Worm (Caenorhabditis elegans) whole organism, L3 larva: Measurements from ENCODE around the gene phf-15.
"Not testable (repeated sequence)": the region's sequence is repeated elsewhere in the genome, so short reads cannot be mapped to it uniquely, and the experiment has no call there.

ENCODE experiments used
- aly-2 ChIP-seq: fragments of 150-350 bp; optimal IDR thresholded peaks from 2 replicates; lab custom pipeline; 2014; ENCODE audit warnings: missing biosample characterization, missing genetic modification characterization
- ama-1 ChIP-seq: fragments of 150-350 bp; optimal IDR thresholded peaks from 2 replicates; lab custom pipeline; 2018
- ceh-16 ChIP-seq: sonication (generic microtip); optimal IDR thresholded peaks from 2 replicates; lab custom pipeline; 2017; ENCODE audit warnings: missing biosample characterization, missing genetic modification characterization
- ceh-28 ChIP-seq: fragments of 150-350 bp; optimal IDR thresholded peaks from 2 replicates; lab custom pipeline; 2014; ENCODE audit warnings: missing biosample characterization, missing genetic modification reagents, missing genetic modification characterization
- ceh-82 ChIP-seq: fragments of 150-350 bp; optimal IDR thresholded peaks from 2 replicates; lab custom pipeline; 2014; ENCODE audit warnings: missing biosample characterization, missing genetic modification characterization
- daf-12 ChIP-seq: fragments of 150-350 bp; optimal IDR thresholded peaks from 2 replicates; lab custom pipeline; 2014; ENCODE audit warnings: missing biosample characterization, missing genetic modification reagents, missing genetic modification characterization
- egl-27 ChIP-seq: sonication (generic microtip); optimal IDR thresholded peaks from 4 replicates; lab custom pipeline; 2017; ENCODE audit warnings: missing biosample characterization, missing genetic modification reagents, missing genetic modification characterization
- egl-5 ChIP-seq: fragments of 150-350 bp; optimal IDR thresholded peaks from 2 replicates; lab custom pipeline; 2017; ENCODE audit warnings: missing biosample characterization, missing genetic modification reagents, missing genetic modification characterization, inconsistent platforms
- elt-1 ChIP-seq: fragments of 150-350 bp; optimal IDR thresholded peaks from 2 replicates; lab custom pipeline; 2014; ENCODE audit warnings: missing biosample characterization, missing genetic modification characterization
- elt-2 ChIP-seq: sonication (generic microtip); optimal IDR thresholded peaks from 2 replicates; lab custom pipeline; 2016; ENCODE audit warnings: missing genetic modification reagents, mild to moderate bottlenecking, missing genetic modification characterization, missing compliant biosample characterization
- elt-3 ChIP-seq, 3 experiments: fragments of 150-350 bp in 1 of 3; sonication (generic microtip) in 2 of 3; optimal IDR thresholded peaks; 2 replicates in 2 of 3; 4 replicates in 1 of 3; lab custom pipeline; 2014 to 2017; ENCODE audit warnings: missing biosample characterization in 3 of 3, missing genetic modification characterization in 3 of 3
- eor-1 ChIP-seq, 2 experiments: fragments of 150-350 bp; optimal IDR thresholded peaks; 2 replicates each; lab custom pipeline; 2014 to 2018; ENCODE audit warnings: missing biosample characterization in 2 of 2, missing genetic modification characterization in 2 of 2
- fkh-10 ChIP-seq: sonication (generic microtip); optimal IDR thresholded peaks from 2 replicates; lab custom pipeline; 2017; ENCODE audit warnings: missing biosample characterization, missing genetic modification reagents, missing genetic modification characterization
- fkh-2 ChIP-seq: fragments of 150-350 bp; optimal IDR thresholded peaks from 2 replicates; lab custom pipeline; 2014; ENCODE audit warnings: missing biosample characterization, missing genetic modification reagents, missing genetic modification characterization
- fos-1 ChIP-seq: fragments of 150-350 bp; optimal IDR thresholded peaks from 2 replicates; lab custom pipeline; 2014; ENCODE audit warnings: missing biosample characterization, missing genetic modification characterization
- jun-1 ChIP-seq: fragments of 150-350 bp; optimal IDR thresholded peaks from 2 replicates; lab custom pipeline; 2014; ENCODE audit warnings: missing biosample characterization, missing genetic modification reagents, missing genetic modification characterization
- lin-15B ChIP-seq: fragments of 150-350 bp; optimal IDR thresholded peaks from 2 replicates; lab custom pipeline; 2014; ENCODE audit warnings: missing biosample characterization, missing genetic modification characterization
- lin-39 ChIP-seq: fragments of 150-350 bp; optimal IDR thresholded peaks from 2 replicates; lab custom pipeline; 2018; ENCODE audit warnings: missing biosample characterization, missing genetic modification reagents, missing genetic modification characterization
- lsy-12 ChIP-seq: sonication (generic microtip); optimal IDR thresholded peaks from 2 replicates; lab custom pipeline; 2016; ENCODE audit warnings: mild to moderate bottlenecking, missing genetic modification characterization, missing compliant biosample characterization
- mdl-1 ChIP-seq: fragments of 150-350 bp; optimal IDR thresholded peaks from 2 replicates; lab custom pipeline; 2014; ENCODE audit warnings: missing biosample characterization, missing genetic modification characterization
- mml-1 ChIP-seq: fragments of 150-350 bp; sonication (generic microtip); optimal IDR thresholded peaks from 3 replicates; lab custom pipeline; 2014; ENCODE audit warnings: missing biosample characterization, missing genetic modification characterization
- nfya-1 ChIP-seq: sonication (generic microtip); optimal IDR thresholded peaks from 2 replicates; lab custom pipeline; 2017; ENCODE audit warnings: missing genetic modification characterization, mild to moderate bottlenecking, missing compliant biosample characterization, antibody characterized with exemption, moderate library complexity; ENCODE audit not compliant: insufficient read depth
- nhr-11 ChIP-seq: fragments of 150-350 bp; optimal IDR thresholded peaks from 2 replicates; lab custom pipeline; 2014; ENCODE audit warnings: missing biosample characterization, missing genetic modification characterization
- nhr-23 ChIP-seq: fragments of 150-350 bp; optimal IDR thresholded peaks from 2 replicates; lab custom pipeline; 2014; ENCODE audit warnings: missing biosample characterization, missing genetic modification reagents, missing genetic modification characterization
- nhr-237 ChIP-seq: fragments of 150-350 bp; optimal IDR thresholded peaks from 2 replicates; lab custom pipeline; 2014; ENCODE audit warnings: missing biosample characterization, missing genetic modification characterization
- nhr-25 ChIP-seq: sonication (generic microtip); optimal IDR thresholded peaks from 2 replicates; lab custom pipeline; 2017; ENCODE audit warnings: missing biosample characterization, missing genetic modification characterization
- nhr-28 ChIP-seq: fragments of 150-350 bp; optimal IDR thresholded peaks from 2 replicates; lab custom pipeline; 2014; ENCODE audit warnings: missing biosample characterization, missing genetic modification characterization
- nhr-43 ChIP-seq: sonication (generic microtip); optimal IDR thresholded peaks from 2 replicates; lab custom pipeline; 2016; ENCODE audit warnings: mild to moderate bottlenecking, missing genetic modification characterization, missing compliant biosample characterization; ENCODE audit not compliant: poor library complexity, severe bottlenecking
- nhr-67 ChIP-seq: fragments of 150-350 bp; optimal IDR thresholded peaks from 2 replicates; lab custom pipeline; 2014; ENCODE audit warnings: missing biosample characterization, missing genetic modification characterization
- nhr-76 ChIP-seq: fragments of 150-350 bp; sonication (generic microtip); optimal IDR thresholded peaks from 5 replicates; lab custom pipeline; 2014; ENCODE audit warnings: missing biosample characterization, missing genetic modification characterization
- nhr-77 ChIP-seq: fragments of 150-350 bp; optimal IDR thresholded peaks from 2 replicates; lab custom pipeline; 2014; ENCODE audit warnings: missing biosample characterization, missing genetic modification characterization
- pha-4 ChIP-seq: fragments of 150-350 bp; optimal IDR thresholded peaks from 2 replicates; lab custom pipeline; 2014; ENCODE audit warnings: missing biosample characterization, missing genetic modification reagents, missing genetic modification characterization
- snpc-4 ChIP-seq: fragments of 150-350 bp; optimal IDR thresholded peaks from 2 replicates; lab custom pipeline; 2014; ENCODE audit warnings: missing biosample characterization, missing genetic modification characterization
- unc-39 ChIP-seq: sonication (generic microtip); optimal IDR thresholded peaks from 4 replicates; lab custom pipeline; 2017; ENCODE audit warnings: missing biosample characterization, missing genetic modification characterization
- ztf-11 ChIP-seq: fragments of 150-350 bp; optimal IDR thresholded peaks from 2 replicates; lab custom pipeline; 2014; ENCODE audit warnings: missing biosample characterization, missing genetic modification characterization
- ztf-4 ChIP-seq: fragments of 150-350 bp; optimal IDR thresholded peaks from 2 replicates; lab custom pipeline; 2014; ENCODE audit warnings: missing biosample characterization, missing genetic modification characterization

The phf-15 gene

DNA sequence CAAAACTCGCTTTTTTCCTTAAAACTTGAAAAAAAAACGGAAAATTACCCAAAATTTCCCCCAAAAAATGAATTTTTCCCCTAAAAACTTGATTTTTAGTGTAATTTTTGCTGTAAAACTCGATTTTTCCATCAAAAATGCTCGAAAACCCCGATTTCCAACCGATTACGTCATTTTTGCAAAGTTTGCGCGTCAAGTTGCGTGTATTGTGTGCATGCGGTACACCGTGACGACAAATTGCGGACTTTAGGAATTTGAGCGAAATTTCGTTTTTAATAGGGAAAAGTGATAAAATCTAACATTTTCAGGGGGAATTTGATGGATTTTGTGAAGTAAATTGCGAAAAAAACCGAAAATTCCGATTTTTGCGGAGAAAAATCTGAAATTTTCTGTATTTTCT lies 1.3 kb downstream of the phf-15 start:
- TF ChIP-seq lsy-12 (tag; lab: Kevin White, UChicago) (no peak), ama-1 (lab: Kevin White, UChicago) (peak; percentile 78), pha-4 (peak; percentile 75), ztf-4 (tag; lab: Kevin White, UChicago) (no peak), nfya-1 (tag; lab: Kevin White, UChicago) (peak; percentile 76), lin-15B (tag; lab: Kevin White, UChicago) (peak; percentile 75), elt-2 (tag; lab: Kevin White, UChicago) (peak; percentile 15), eor-1 (tag; optimal IDR thresholded peaks at IDR 0.05; lab: Kevin White, UChicago) (peak in 1 of 2 experiments; percentile 20), nhr-23 (tag; lab: Kevin White, UChicago) (peak; percentile 54), nhr-25 (tag; lab: Kevin White, UChicago) (peak; percentile 44), nhr-28 (tag; lab: Kevin White, UChicago) (no peak), lin-39 (tag; lab: Kevin White, UChicago) (peak; percentile 42)

DNA sequence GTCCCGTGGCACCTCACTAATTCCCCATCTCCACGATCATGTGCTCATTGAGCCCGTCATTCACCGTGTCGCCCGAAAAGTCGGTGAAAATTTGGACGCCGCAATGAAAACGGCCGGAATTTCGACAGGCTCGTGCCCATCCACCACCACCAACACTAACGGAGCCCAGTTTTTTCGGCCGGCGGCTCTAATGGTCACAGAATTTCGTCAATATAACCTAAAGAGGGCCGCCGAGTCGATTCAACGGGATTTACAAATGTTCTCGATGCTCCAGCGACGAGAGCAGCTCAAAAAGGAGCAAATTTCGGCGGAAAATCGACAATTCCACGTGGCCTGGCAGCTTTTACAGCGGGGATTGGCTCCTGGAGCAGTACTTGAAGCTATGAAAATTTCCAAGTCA lies 6.8 kb downstream of the phf-15 start:
- TF ChIP-seq lin-15B (tag; lab: Kevin White, UChicago), result no peak
- TF ChIP-seq fos-1 (tag; lab: Kevin White, UChicago), result no peak
- no peak for TF ChIP-seq nhr-237 (tag; lab: Kevin White, UChicago)
- no peak for TF ChIP-seq egl-5
- no peak for TF ChIP-seq ceh-28 (tag; lab: Kevin White, UChicago)
- TF ChIP-seq ceh-16 (tag; lab: Kevin White, UChicago), result no peak
- TF ChIP-seq nhr-76 (tag; lab: Kevin White, UChicago), result no peak
- no peak for TF ChIP-seq egl-27 (tag; lab: Kevin White, UChicago)
- no peak for TF ChIP-seq lin-39 (tag; lab: Kevin White, UChicago)
- no peak for TF ChIP-seq fkh-2

DNA sequence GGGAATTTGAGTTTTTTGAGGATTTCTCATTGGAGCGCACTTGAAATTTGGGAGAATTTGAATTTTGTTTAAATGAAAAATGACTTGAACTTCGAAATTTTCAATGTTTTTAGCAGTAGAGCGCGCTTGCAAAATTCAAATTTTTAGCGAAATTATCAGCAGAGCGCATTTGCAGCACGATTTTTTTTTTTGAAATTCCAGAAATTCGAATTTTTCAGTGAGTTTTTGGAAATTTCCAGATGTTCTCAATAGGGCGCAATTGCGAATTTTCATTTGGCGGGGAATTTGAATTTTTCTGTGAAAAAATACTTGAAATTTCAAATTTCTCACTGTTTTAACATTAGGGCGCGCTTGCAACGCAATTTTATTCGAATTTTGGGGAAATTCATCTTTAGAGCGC lies 9.1 kb downstream of the phf-15 start:
- TF ChIP-seq ceh-28 (tag; lab: Kevin White, UChicago) (no peak), ztf-11 (tag; lab: Kevin White, UChicago) (no peak), fkh-10 (GFP tag; lab: Kevin White, UChicago) (no peak), mml-1 (tag; lab: Kevin White, UChicago) (no peak), snpc-4 (no peak), daf-12 (tag; lab: Kevin White, UChicago) (no peak), elt-2 (tag; lab: Kevin White, UChicago) (no peak), jun-1 (no peak), nhr-25 (tag; lab: Kevin White, UChicago) (no peak), ceh-82 (tag; lab: Kevin White, UChicago) (no peak), mdl-1 (no peak), elt-1 (tag; lab: Kevin White, UChicago) (no peak), aly-2 (tag; lab: Kevin White, UChicago) (no peak), nhr-77 (no peak), nhr-11 (tag; lab: Kevin White, UChicago) (no peak), unc-39 (tag; lab: Kevin White, UChicago) (no peak), lin-15B (tag; lab: Kevin White, UChicago) (no peak), egl-27 (tag; lab: Kevin White, UChicago) (no peak), nhr-67 (tag; lab: Kevin White, UChicago) (no peak)

DNA sequence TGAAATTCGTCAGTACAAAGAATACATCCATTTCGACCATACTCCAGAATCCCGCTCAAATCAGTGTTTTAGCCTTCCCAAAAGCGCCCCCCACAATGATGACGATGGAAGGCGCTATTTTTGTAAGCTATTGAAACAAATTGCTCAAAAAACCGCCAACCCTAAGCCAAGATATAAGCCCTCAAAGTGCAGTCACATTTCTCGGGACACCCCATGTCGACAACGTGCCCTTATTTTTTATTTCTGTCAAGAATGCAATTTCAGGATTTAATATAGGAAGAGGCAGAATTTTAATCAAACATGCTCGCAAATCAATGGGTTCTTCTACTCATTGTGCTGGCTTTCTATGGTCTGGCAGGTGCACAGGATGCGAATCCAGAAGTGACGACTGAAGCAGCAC lies 10.1 kb downstream of the phf-15 start, which contains the start of gene Y53G8AR.1:
Gene Y53G8AR.1, plus strand, starts transcription at position 301 of the 400 bp plus-strand sequence.
- not testable (repeated sequence) for TF ChIP-seq ztf-11 (tag; lab: Kevin White, UChicago); snpc-4; nhr-25 (tag; lab: Kevin White, UChicago)

DNA sequence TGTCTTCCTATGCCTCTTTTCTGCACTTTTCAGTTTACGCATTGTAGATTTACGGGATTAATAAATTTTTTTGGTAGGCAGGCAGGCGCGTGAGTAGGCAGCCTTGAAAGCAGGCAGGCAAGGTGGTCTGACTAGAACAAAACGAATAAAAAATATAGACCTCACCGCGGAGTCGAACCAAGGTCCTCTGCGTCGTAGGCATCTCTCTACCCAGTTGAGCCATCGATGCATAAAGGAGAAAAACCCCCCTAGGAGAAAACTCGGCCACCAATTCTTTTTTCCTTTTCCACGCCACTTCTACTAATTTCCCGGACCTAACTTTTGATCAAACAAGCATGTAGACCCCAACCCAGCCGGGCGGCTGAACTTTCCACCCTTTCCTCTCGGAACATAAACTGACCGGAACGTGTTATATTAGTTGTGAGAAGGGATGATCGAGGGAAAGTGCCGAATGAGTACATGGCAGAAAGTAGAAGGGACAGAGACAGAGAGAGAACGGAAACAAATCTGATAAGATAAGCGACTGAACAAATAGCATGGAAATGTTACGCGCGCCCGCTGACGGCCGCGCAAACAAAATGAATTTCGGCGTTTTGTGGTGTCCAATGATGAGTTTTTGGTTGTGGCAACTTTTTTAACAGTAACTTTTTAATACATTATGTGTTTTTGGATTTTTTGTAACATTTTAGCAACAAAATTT lies 16.8 kb downstream of the phf-15 start:
- TF ChIP-seq fkh-2 (no peak), nhr-25 (tag; lab: Kevin White, UChicago) (peak; percentile 23), nhr-76 (tag; lab: Kevin White, UChicago) (no peak), lin-39 (tag; lab: Kevin White, UChicago) (no peak), elt-2 (tag; lab: Kevin White, UChicago) (peak; percentile 41), daf-12 (tag; lab: Kevin White, UChicago) (no peak), nhr-23 (tag; lab: Kevin White, UChicago) (peak; percentile 61), nhr-43 (tag; lab: Kevin White, UChicago) (peak; percentile 45), nfya-1 (tag; lab: Kevin White, UChicago) (no peak), jun-1 (no peak), pha-4 (peak; percentile 23), fos-1 (tag; lab: Kevin White, UChicago) (no peak), elt-3 (tag; optimal IDR thresholded peaks at IDR 0.05; lab: Kevin White, UChicago) (peak in 2 of 3 experiments; percentile 78 to 89)
